Fruit fly (Drosophila melanogaster) whole organism, embryonic: ENCODE measurements around the gene Galphai.

Source experiments
- Abd-B ChIP-seq: fragments of 200-800 bp; sonication (Bioruptor generic); optimal IDR thresholded peaks from 2 replicates; lab custom pipeline; 2018; ENCODE audit warnings: missing biosample characterization, mild to moderate bottlenecking, missing genetic modification characterization, moderate library complexity
- BtbVII ChIP-seq: fragments of 200-800 bp; sonication (Bioruptor generic); optimal IDR thresholded peaks from 3 replicates; lab custom pipeline; 2017; ENCODE audit warnings: missing biosample characterization, mild to moderate bottlenecking, missing genetic modification characterization
- CG10654 ChIP-seq: fragments of 200-800 bp; sonication (Bioruptor generic); optimal IDR thresholded peaks from 2 replicates; lab custom pipeline; 2016; ENCODE audit warnings: missing biosample characterization, missing genetic modification characterization
- CG11723 ChIP-seq: fragments of 200-800 bp; sonication (Bioruptor generic); optimal IDR thresholded peaks from 2 replicates; lab custom pipeline; 2017; ENCODE audit warnings: missing biosample characterization, mild to moderate bottlenecking, missing genetic modification characterization
- CG13296 ChIP-seq: fragments of 200-800 bp; sonication (Bioruptor generic); optimal IDR thresholded peaks from 3 replicates; lab custom pipeline; 2018; ENCODE audit warnings: missing biosample characterization, mild to moderate bottlenecking, missing genetic modification characterization
- CG14860 ChIP-seq: fragments of 200-800 bp; sonication (Bioruptor generic); IDR thresholded peaks from 3 replicates; pipeline ENCODE4 v1.3.6; 2022; ENCODE audit warnings: missing biosample characterization, missing genetic modification characterization; ENCODE audit not compliant: partially characterized antibody
- CG15011 ChIP-seq: fragments of 200-800 bp; sonication (Bioruptor generic); optimal IDR thresholded peaks from 3 replicates; lab custom pipeline; 2018; ENCODE audit warnings: missing biosample characterization, mild to moderate bottlenecking, missing genetic modification characterization
- CG1529 ChIP-seq: fragments of 200-800 bp; sonication (Bioruptor generic); optimal IDR thresholded peaks from 3 replicates; lab custom pipeline; 2018; ENCODE audit warnings: missing biosample characterization, missing genetic modification characterization
- CG1603 ChIP-seq: fragments of 200-800 bp; sonication (Bioruptor generic); optimal IDR thresholded peaks from 2 replicates; lab custom pipeline; 2019; ENCODE audit warnings: missing biosample characterization, mild to moderate bottlenecking, missing genetic modification characterization, moderate library complexity
- CG16863 ChIP-seq: fragments of 200-800 bp; sonication (Bioruptor generic); optimal IDR thresholded peaks from 3 replicates; lab custom pipeline; 2016; ENCODE audit warnings: missing biosample characterization, missing genetic modification characterization
- CG17829 ChIP-seq: fragments of 200-800 bp; optimal IDR thresholded peaks from 2 replicates; lab custom pipeline; 2019; ENCODE audit warnings: missing biosample characterization, mild to moderate bottlenecking, missing genetic modification characterization, moderate library complexity
- CG1792 ChIP-seq: fragments of 200-800 bp; sonication (Bioruptor generic); optimal IDR thresholded peaks from 2 replicates; lab custom pipeline; 2016; ENCODE audit warnings: missing biosample characterization, missing genetic modification characterization
- CG2712 ChIP-seq: fragments of 200-800 bp; optimal IDR thresholded peaks from 3 replicates; lab custom pipeline; 2019; ENCODE audit warnings: missing biosample characterization, mild to moderate bottlenecking, missing genetic modification characterization, moderate library complexity
- CG2875 ChIP-seq: fragments of 200-800 bp; sonication (Bioruptor generic); optimal IDR thresholded peaks from 2 replicates; lab custom pipeline; 2017; ENCODE audit warnings: missing biosample characterization, mild to moderate bottlenecking, missing genetic modification characterization, missing genetic modification reagents
- CG3065 ChIP-seq: fragments of 200-800 bp; sonication (Bioruptor generic); optimal IDR thresholded peaks from 2 replicates; lab custom pipeline; 2016; ENCODE audit warnings: missing biosample characterization, missing genetic modification characterization
- CG31224 ChIP-seq: fragments of 200-800 bp; sonication (Bioruptor generic); IDR thresholded peaks from 2 replicates; pipeline ENCODE4 v1.3.6; 2022; ENCODE audit warnings: missing biosample characterization, missing genetic modification characterization
- CG31365 ChIP-seq: fragments of 200-800 bp; sonication (Bioruptor generic); optimal IDR thresholded peaks from 2 replicates; lab custom pipeline; 2018; ENCODE audit warnings: missing biosample characterization, mild to moderate bottlenecking, missing genetic modification characterization
- CG31388 ChIP-seq: fragments of 200-800 bp; sonication (Bioruptor generic); optimal IDR thresholded peaks from 2 replicates; lab custom pipeline; 2016; ENCODE audit warnings: missing biosample characterization, missing genetic modification characterization
- CG3995 ChIP-seq: fragments of 200-800 bp; sonication (Bioruptor generic); optimal IDR thresholded peaks from 3 replicates; lab custom pipeline; 2016; ENCODE audit warnings: missing biosample characterization, missing genetic modification characterization
- CG4730 ChIP-seq: fragments of 200-800 bp; sonication (Bioruptor generic); IDR thresholded peaks from 2 replicates; pipeline ENCODE4 v1.3.6; 2022; ENCODE audit warnings: missing biosample characterization, missing genetic modification characterization
- CG8765 ChIP-seq: fragments of 200-800 bp; sonication (Bioruptor generic); IDR thresholded peaks from 2 replicates; pipeline ENCODE4 v1.3.6; 2022; ENCODE audit warnings: missing biosample characterization, missing genetic modification characterization
- CG9609 ChIP-seq: fragments of 200-800 bp; sonication (Bioruptor generic); optimal IDR thresholded peaks from 3 replicates; lab custom pipeline; 2016; ENCODE audit warnings: missing biosample characterization, missing genetic modification characterization
- CoRest ChIP-seq: fragments of 200-800 bp; sonication (Bioruptor generic); optimal IDR thresholded peaks from 3 replicates; lab custom pipeline; 2018; ENCODE audit warnings: missing biosample characterization, mild to moderate bottlenecking, missing genetic modification characterization, moderate library complexity
- Dfd ChIP-seq, 2 experiments: fragments of >200 bp; optimal IDR thresholded peaks; 2 replicates each; lab custom pipeline; 2017; ENCODE audit warnings: missing biosample characterization in 2 of 2, missing genetic modification characterization in 2 of 2
- Dref ChIP-seq: fragments of 200-800 bp; sonication (Bioruptor generic); IDR thresholded peaks from 2 replicates; pipeline ENCODE4 v1.3.6; 2022; ENCODE audit warnings: missing biosample characterization, missing genetic modification characterization
- MBD-R2 ChIP-seq: fragments of 200-800 bp; sonication (Bioruptor generic); IDR thresholded peaks from 2 replicates; pipeline ENCODE4 v1.3.6; 2022; ENCODE audit warnings: missing biosample characterization, missing genetic modification characterization
- Meics ChIP-seq: fragments of 200-800 bp; sonication (Bioruptor generic); optimal IDR thresholded peaks from 2 replicates; lab custom pipeline; 2017; ENCODE audit warnings: missing biosample characterization, mild to moderate bottlenecking, missing genetic modification characterization
- Neu2 ChIP-seq: fragments of 200-800 bp; sonication (Bioruptor generic); optimal IDR thresholded peaks from 3 replicates; lab custom pipeline; 2016; ENCODE audit warnings: missing biosample characterization, missing genetic modification characterization, borderline replicate concordance
- Opbp ChIP-seq: fragments of 200-800 bp; sonication (Bioruptor generic); IDR thresholded peaks from 3 replicates; pipeline ENCODE4 v1.3.6; 2022; ENCODE audit warnings: missing biosample characterization, missing genetic modification characterization; ENCODE audit not compliant: partially characterized antibody
- Rfx ChIP-seq: fragments of 200-800 bp; sonication (Bioruptor generic); IDR thresholded peaks from 2 replicates; pipeline ENCODE4 v1.3.6; 2022; ENCODE audit warnings: missing biosample characterization, missing genetic modification characterization
- Sox102F ChIP-seq: fragments of 200-800 bp; sonication (Bioruptor generic); optimal IDR thresholded peaks from 2 replicates; lab custom pipeline; 2018; ENCODE audit warnings: missing biosample characterization, mild to moderate bottlenecking, missing genetic modification characterization, moderate library complexity
- Xbp1 ChIP-seq: fragments of 200-800 bp; sonication (Bioruptor generic); optimal IDR thresholded peaks from 3 replicates; lab custom pipeline; 2016; ENCODE audit warnings: missing biosample characterization, mild to moderate bottlenecking, missing genetic modification characterization
- abd-A ChIP-seq: fragments of 200-800 bp; sonication (Bioruptor generic); optimal IDR thresholded peaks from 3 replicates; lab custom pipeline; 2019; ENCODE audit warnings: missing biosample characterization, mild to moderate bottlenecking, missing genetic modification characterization, moderate library complexity
- ap ChIP-seq: fragments of 200-800 bp; sonication (Bioruptor generic); IDR thresholded peaks from 2 replicates; pipeline ENCODE4 v1.3.6; 2022; ENCODE audit warnings: missing biosample characterization, missing genetic modification characterization
- ato ChIP-seq: fragments of 200-800 bp; sonication (Bioruptor generic); IDR thresholded peaks from 2 replicates; pipeline ENCODE4 v1.3.6; 2022; ENCODE audit warnings: missing biosample characterization, missing genetic modification characterization; ENCODE audit not compliant: partially characterized antibody
- cas ChIP-seq: fragments of 200-800 bp; sonication (Bioruptor generic); IDR thresholded peaks from 2 replicates; pipeline ENCODE4 v1.3.6; 2022; ENCODE audit warnings: missing biosample characterization, missing genetic modification characterization
- caup ChIP-seq: fragments of 200-800 bp; sonication (Bioruptor generic); optimal IDR thresholded peaks from 3 replicates; lab custom pipeline; 2017; ENCODE audit warnings: missing biosample characterization, mild to moderate bottlenecking, missing genetic modification characterization, moderate library complexity; ENCODE audit not compliant: severe bottlenecking
- ewg ChIP-seq: fragments of 200-800 bp; sonication (Bioruptor generic); optimal IDR thresholded peaks from 3 replicates; lab custom pipeline; 2017; ENCODE audit warnings: mild to moderate bottlenecking, missing biosample characterization, missing genetic modification reagents, missing genetic modification characterization
- fd96Cb ChIP-seq: fragments of 200-800 bp; sonication (Bioruptor generic); optimal IDR thresholded peaks from 2 replicates; lab custom pipeline; 2018; ENCODE audit warnings: missing biosample characterization, mild to moderate bottlenecking, missing genetic modification characterization, moderate library complexity
- gcm2 ChIP-seq: fragments of 200-800 bp; sonication (Bioruptor generic); optimal IDR thresholded peaks from 2 replicates; lab custom pipeline; 2016; ENCODE audit warnings: missing biosample characterization, missing genetic modification characterization
- grau ChIP-seq: fragments of 200-800 bp; optimal IDR thresholded peaks from 3 replicates; lab custom pipeline; 2019; ENCODE audit warnings: missing biosample characterization, mild to moderate bottlenecking, missing genetic modification characterization, moderate library complexity
- ind ChIP-seq: fragments of 200-800 bp; sonication (Bioruptor generic); optimal IDR thresholded peaks from 3 replicates; lab custom pipeline; 2016; ENCODE audit warnings: missing biosample characterization, missing genetic modification characterization
- lab ChIP-seq: fragments of 200-800 bp; sonication (Bioruptor generic); optimal IDR thresholded peaks from 3 replicates; lab custom pipeline; 2017; ENCODE audit warnings: missing biosample characterization, missing genetic modification characterization, mild to moderate bottlenecking, moderate library complexity, missing genetic modification reagents
- mld ChIP-seq: fragments of 200-800 bp; sonication (Bioruptor generic); IDR thresholded peaks from 3 replicates; pipeline ENCODE4 v1.3.6; 2022; ENCODE audit warnings: missing biosample characterization, missing genetic modification characterization; ENCODE audit not compliant: partially characterized antibody
- nau ChIP-seq: fragments of 200-800 bp; sonication (Bioruptor generic); optimal IDR thresholded peaks from 3 replicates; lab custom pipeline; 2017; ENCODE audit warnings: missing biosample characterization, mild to moderate bottlenecking, missing genetic modification characterization, missing genetic modification reagents
- p53 ChIP-seq: fragments of 200-800 bp; sonication (Bioruptor generic); optimal IDR thresholded peaks from 2 replicates; lab custom pipeline; 2016; ENCODE audit warnings: missing biosample characterization, missing genetic modification characterization
- stc ChIP-seq: fragments of 200-800 bp; sonication (Bioruptor generic); IDR thresholded peaks from 2 replicates; pipeline ENCODE4 v1.3.6; 2022; ENCODE audit warnings: missing biosample characterization, missing genetic modification characterization
- tx ChIP-seq: fragments of 200-800 bp; sonication (Bioruptor generic); optimal IDR thresholded peaks from 2 replicates; lab custom pipeline; 2016; ENCODE audit warnings: missing biosample characterization, missing genetic modification characterization
- wek ChIP-seq: fragments of 200-800 bp; sonication (Bioruptor generic); optimal IDR thresholded peaks from 3 replicates; lab custom pipeline; 2018; ENCODE audit warnings: missing biosample characterization, mild to moderate bottlenecking, missing genetic modification characterization, moderate library complexity
- zen ChIP-seq: fragments of 200-800 bp; sonication (Bioruptor generic); optimal IDR thresholded peaks from 3 replicates; lab custom pipeline; 2018; ENCODE audit warnings: missing biosample characterization, mild to moderate bottlenecking, missing genetic modification characterization, moderate library complexity
- zfh2 ChIP-seq: fragments of 200-800 bp; sonication (Bioruptor generic); optimal IDR thresholded peaks from 2 replicates; lab custom pipeline; 2016; ENCODE audit warnings: missing biosample characterization, missing genetic modification characterization

Galphai gene

dm6 chr3L:6981823-6982222 lies 2.0 kb upstream of the Galphai start (continued):
- TF ChIP-seq CoRest (tag; lab: Kevin White, UChicago) (peak; percentile 71), mld (GFP tag; lab: Robert Waterston, UW) (no peak), gcm2 (GFP tag; lab: Kevin White, UChicago) (no peak), CG16863 (GFP tag; lab: Kevin White, UChicago) (no peak), Abd-B (GFP tag; lab: Kevin White, UChicago) (no peak), ato (GFP tag; lab: Robert Waterston, UW) (no peak), BtbVII (GFP tag; lab: Kevin White, UChicago) (no peak), CG1603 (tag; lab: Kevin White, UChicago) (peak; percentile 54), Dref (no peak), CG1529 (GFP tag; lab: Kevin White, UChicago) (peak; percentile 41), zfh2 (no peak), ewg (GFP tag; lab: Kevin White, UChicago) (no peak), p53 (GFP tag; lab: Kevin White, UChicago) (no peak), CG11723 (GFP tag; lab: Kevin White, UChicago) (no peak), CG2875 (GFP tag; lab: Kevin White, UChicago) (peak; percentile 25), MBD-R2 (0 out of 2 replicates have a peak, but pooled peaks have one; percentile 19), nau (GFP tag; lab: Kevin White, UChicago) (no peak), fd96Cb (tag; lab: Kevin White, UChicago) (peak; percentile 31), tx (GFP tag; lab: Kevin White, UChicago) (no peak), CG13296 (GFP tag; lab: Kevin White, UChicago) (no peak), wek (GFP tag; lab: Kevin White, UChicago) (no peak), CG14860 (no peak), stc (GFP tag; lab: Robert Waterston, UW) (peak; percentile 40; the same call in 1 of the 2 replicates), Meics (GFP tag; lab: Kevin White, UChicago) (no peak), grau (peak; percentile 68), Neu2 (no peak), CG1792 (GFP tag; lab: Kevin White, UChicago) (no peak), CG3995 (GFP tag; lab: Kevin White, UChicago) (no peak), abd-A (tag; lab: Kevin White, UChicago) (no peak), caup (GFP tag; lab: Kevin White, UChicago) (no peak), CG9609 (GFP tag; lab: Kevin White, UChicago) (no peak), CG4730 (GFP tag; lab: Robert Waterston, UW) (no peak), Opbp (GFP tag; lab: Robert Waterston, UW) (no peak), lab (peak; percentile 15), cas (GFP tag; lab: Robert Waterston, UW) (no peak), CG31388 (GFP tag; lab: Kevin White, UChicago) (no peak), Sox102F (GFP tag; lab: Kevin White, UChicago) (peak; percentile 54), Dfd (GFP tag; optimal IDR thresholded peaks at IDR 0.05; lab: Kevin White, UChicago) (no peak), CG31224 (no peak), CG2712 (tag; lab: Kevin White, UChicago) (peak; percentile 77), zen (tag; lab: Kevin White, UChicago) (peak; percentile 76), CG3065 (GFP tag; lab: Kevin White, UChicago) (no peak), CG31365 (tag; lab: Kevin White, UChicago) (no peak), ind (GFP tag; lab: Kevin White, UChicago) (peak; percentile 2), CG17829 (peak; percentile 77), Xbp1 (GFP tag; lab: Kevin White, UChicago) (peak; percentile 38), CG15011 (GFP tag; lab: Kevin White, UChicago) (peak; percentile 7), ap (GFP tag; lab: Robert Waterston, UW) (no peak), Rfx (GFP tag; lab: Robert Waterston, UW) (no peak), CG8765 (GFP tag; lab: Robert Waterston, UW) (peak; percentile 62; the same call in 1 of the 2 replicates), CG10654 (GFP tag; lab: Kevin White, UChicago) (peak; percentile 21)
